Worm (Caenorhabditis elegans) whole organism, L2 larva: ENCODE results near the gene E02C12.6.
A peak's percentile ranks its signal among the peaks of the same experiment; 100 is the strongest.

Source experiments
- C34F6.9 ChIP-seq: fragments of 150-350 bp; optimal IDR thresholded peaks from 2 replicates; lab custom pipeline; 2014; ENCODE audit warnings: missing biosample characterization, missing genetic modification characterization
- F13H6.1 ChIP-seq: sonication (generic microtip); optimal IDR thresholded peaks from 2 replicates; lab custom pipeline; 2016; ENCODE audit warnings: missing genetic modification characterization, missing compliant biosample characterization
- R02D3.7 ChIP-seq: fragments of 150-350 bp; optimal IDR thresholded peaks from 2 replicates; lab custom pipeline; 2014; ENCODE audit warnings: missing biosample characterization, missing genetic modification characterization
- Y55F3AM.14 ChIP-seq: fragments of 200-800 bp; sonication (Bioruptor generic); optimal IDR thresholded peaks from 2 replicates; lab custom pipeline; 2018; ENCODE audit warnings: mild to moderate bottlenecking, missing genetic modification characterization, missing compliant biosample characterization
- alr-1 ChIP-seq: fragments of 150-350 bp; optimal IDR thresholded peaks from 2 replicates; lab custom pipeline; 2014; ENCODE audit warnings: missing biosample characterization, missing genetic modification characterization
- aly-2 ChIP-seq: fragments of 150-350 bp; optimal IDR thresholded peaks from 2 replicates; lab custom pipeline; 2014; ENCODE audit warnings: missing biosample characterization, missing genetic modification characterization
- blmp-1 ChIP-seq: sonication (generic microtip); optimal IDR thresholded peaks from 2 replicates; lab custom pipeline; 2017; ENCODE audit warnings: missing genetic modification characterization, mild to moderate bottlenecking, missing compliant biosample characterization, antibody characterized with exemption, moderate library complexity; ENCODE audit not compliant: insufficient read depth
- ceh-16 ChIP-seq: fragments of 150-350 bp; optimal IDR thresholded peaks from 2 replicates; lab custom pipeline; 2014; ENCODE audit warnings: missing biosample characterization, missing genetic modification characterization
- ceh-82 ChIP-seq: fragments of 150-350 bp; optimal IDR thresholded peaks from 2 replicates; lab custom pipeline; 2014; ENCODE audit warnings: missing biosample characterization, missing genetic modification characterization
- crh-2 ChIP-seq: sonication (generic microtip); optimal IDR thresholded peaks from 2 replicates; lab custom pipeline; 2017; ENCODE audit warnings: missing biosample characterization, missing genetic modification characterization
- dmd-4 ChIP-seq: sonication (generic microtip); optimal IDR thresholded peaks from 2 replicates; lab custom pipeline; 2017; ENCODE audit warnings: missing biosample characterization, missing genetic modification characterization
- elt-3 ChIP-seq: sonication (generic microtip); optimal IDR thresholded peaks from 2 replicates; lab custom pipeline; 2017; ENCODE audit warnings: missing biosample characterization, missing genetic modification characterization
- fos-1 ChIP-seq: fragments of 150-350 bp; optimal IDR thresholded peaks from 2 replicates; lab custom pipeline; 2014; ENCODE audit warnings: missing biosample characterization, missing genetic modification characterization
- lin-11 ChIP-seq: fragments of 150-350 bp; sonication (generic microtip); optimal IDR thresholded peaks from 2 replicates; lab custom pipeline; 2014; ENCODE audit warnings: missing biosample characterization, missing genetic modification characterization, inconsistent platforms, mixed read lengths
- lin-13 ChIP-seq: fragments of 150-350 bp; optimal IDR thresholded peaks from 2 replicates; lab custom pipeline; 2014; ENCODE audit warnings: missing biosample characterization, missing genetic modification reagents, missing genetic modification characterization
- mbf-1 ChIP-seq: sonication (generic microtip); optimal IDR thresholded peaks from 2 replicates; lab custom pipeline; 2017; ENCODE audit warnings: missing biosample characterization, missing genetic modification characterization
- mdl-1 ChIP-seq, 2 experiments: fragments of 150-350 bp in 1 of 2; sonication (generic microtip) in 1 of 2; optimal IDR thresholded peaks; 2 replicates each; lab custom pipeline; 2017; ENCODE audit warnings: missing biosample characterization in 2 of 2, missing genetic modification characterization in 2 of 2
- nhr-10 ChIP-seq: sonication (generic microtip); optimal IDR thresholded peaks from 2 replicates; lab custom pipeline; 2017; ENCODE audit warnings: missing biosample characterization, missing genetic modification characterization
- nhr-11 ChIP-seq: fragments of 150-350 bp; optimal IDR thresholded peaks from 2 replicates; lab custom pipeline; 2014; ENCODE audit warnings: missing biosample characterization, missing genetic modification characterization
- nhr-12 ChIP-seq: fragments of 150-350 bp; optimal IDR thresholded peaks from 2 replicates; lab custom pipeline; 2014; ENCODE audit warnings: missing biosample characterization, missing genetic modification characterization
- nhr-129 ChIP-seq: fragments of 150-350 bp; optimal IDR thresholded peaks from 2 replicates; lab custom pipeline; 2014; ENCODE audit warnings: missing biosample characterization, missing genetic modification characterization
- nhr-21 ChIP-seq: fragments of 150-350 bp; optimal IDR thresholded peaks from 2 replicates; lab custom pipeline; 2014; ENCODE audit warnings: missing biosample characterization, missing genetic modification characterization
- nhr-237 ChIP-seq: fragments of 150-350 bp; optimal IDR thresholded peaks from 2 replicates; lab custom pipeline; 2014; ENCODE audit warnings: missing biosample characterization, missing genetic modification characterization
- nhr-25 ChIP-seq: fragments of 150-350 bp; sonication (generic microtip); optimal IDR thresholded peaks from 3 replicates; lab custom pipeline; 2014; ENCODE audit warnings: missing biosample characterization, missing genetic modification characterization
- nhr-77 ChIP-seq: fragments of 150-350 bp; optimal IDR thresholded peaks from 2 replicates; lab custom pipeline; 2014; ENCODE audit warnings: missing biosample characterization, missing genetic modification characterization
- sem-4 ChIP-seq: fragments of 150-350 bp; optimal IDR thresholded peaks from 2 replicates; lab custom pipeline; 2014; ENCODE audit warnings: missing biosample characterization, missing genetic modification reagents, missing genetic modification characterization
- snpc-4 ChIP-seq: fragments of 150-350 bp; optimal IDR thresholded peaks from 2 replicates; lab custom pipeline; 2014; ENCODE audit warnings: missing biosample characterization, missing genetic modification characterization
- unc-55 ChIP-seq: fragments of 150-350 bp; sonication (generic microtip); optimal IDR thresholded peaks from 3 replicates; lab custom pipeline; 2014; ENCODE audit warnings: missing biosample characterization, missing genetic modification reagents, missing genetic modification characterization
- unc-62 ChIP-seq: fragments of 150-350 bp; optimal IDR thresholded peaks from 2 replicates; lab custom pipeline; 2014; ENCODE audit warnings: missing biosample characterization, missing genetic modification reagents, missing genetic modification characterization
- zag-1 ChIP-seq: fragments of 150-350 bp; optimal IDR thresholded peaks from 2 replicates; lab custom pipeline; 2014; ENCODE audit warnings: missing biosample characterization, missing genetic modification characterization
- ztf-1 ChIP-seq: fragments of 200-800 bp; sonication (Bioruptor generic); conservative IDR thresholded peaks from 2 replicates; pipeline ENCODE4 v1.3.6; 2022; ENCODE audit warnings: missing genetic modification characterization, missing compliant biosample characterization
- ztf-4 ChIP-seq: fragments of 150-350 bp; optimal IDR thresholded peaks from 2 replicates; lab custom pipeline; 2014; ENCODE audit warnings: missing biosample characterization, missing genetic modification characterization

E02C12.6 gene

ce11 chrV:9394938-9395639 is 24.2 kb upstream of the E02C12.6 start:
- TF ChIP-seq lin-11 (no peak), aly-2 (tag; lab: Kevin White, UChicago) (no peak), nhr-25 (tag; lab: Kevin White, UChicago) (peak; percentile 35), ceh-16 (tag; lab: Kevin White, UChicago) (no peak), mbf-1 (no peak)
- TF ChIP-seq, all 48 proteins: peak for 1

ce11 chrV:9391959-9392358 is 21.1 kb upstream of the E02C12.6 start:
- no peak for TF ChIP-seq mbf-1
- peak; percentile 95 for TF ChIP-seq snpc-4 (tag; lab: Kevin White, UChicago)
- TF ChIP-seq, all 48 proteins: peak for 1

DNA sequence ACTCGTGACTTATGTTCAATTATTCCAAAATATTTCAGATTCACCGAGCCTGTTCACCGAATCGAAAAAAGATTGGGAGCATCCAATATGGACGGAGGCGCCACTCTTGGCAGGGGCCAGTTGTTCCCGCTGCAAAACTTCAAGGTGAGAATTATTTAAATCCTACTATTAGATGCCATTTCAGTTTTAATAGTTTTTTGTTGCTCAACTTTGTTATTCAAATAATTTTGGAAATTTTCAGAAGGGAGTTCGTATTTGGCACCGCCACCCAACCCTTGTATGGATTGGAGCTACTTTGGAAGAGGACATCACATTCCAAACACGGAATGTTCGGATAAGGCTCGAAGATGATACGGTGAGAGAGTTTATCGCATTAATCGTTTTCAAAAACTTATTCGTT is 15.3 kb upstream of the E02C12.6 start, which contains the start of gene hum-2:
Gene hum-2 (plus strand): TSS at position 33 of the 400 bp plus-strand sequence.
- no peak for TF ChIP-seq nhr-10 (tag; lab: Kevin White, UChicago)
- no peak for TF ChIP-seq ceh-16 (tag; lab: Kevin White, UChicago)
- no peak for TF ChIP-seq nhr-77
- TF ChIP-seq dmd-4 (tag; lab: Kevin White, UChicago) = no peak
- TF ChIP-seq F13H6.1 = no peak
- TF ChIP-seq lin-11 = no peak

DNA sequence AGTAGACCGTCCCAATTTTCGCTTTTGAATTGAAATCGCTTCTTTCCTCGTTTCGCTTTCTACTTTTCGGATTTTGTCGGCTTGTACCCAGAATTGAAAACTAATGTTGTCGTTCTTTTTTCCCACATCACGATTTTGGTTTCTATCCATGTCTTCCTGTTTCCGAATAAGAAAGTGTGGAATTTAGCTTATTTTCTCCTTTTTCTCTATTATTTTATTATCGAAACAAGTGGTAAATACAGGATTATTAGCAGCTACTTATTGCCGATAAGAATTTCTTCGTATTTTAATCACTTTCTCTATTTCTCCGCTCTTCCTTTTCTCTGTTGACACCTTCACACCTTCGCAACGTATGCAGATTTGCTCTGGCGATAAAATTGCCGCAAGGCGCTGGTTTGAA is 14.1 kb upstream of the E02C12.6 start:
- TF ChIP-seq nhr-11 (tag; lab: Kevin White, UChicago) = no peak
- no peak for TF ChIP-seq ztf-1 (GFP tag; lab: Robert Waterston, UW)
- no peak for TF ChIP-seq lin-13 (GFP tag; lab: Kevin White, UChicago)
- no peak for TF ChIP-seq snpc-4 (tag; lab: Kevin White, UChicago)
- TF ChIP-seq C34F6.9 (tag; lab: Kevin White, UChicago) = no peak
- no peak for TF ChIP-seq F13H6.1
- no peak for TF ChIP-seq nhr-10 (tag; lab: Kevin White, UChicago)
- no peak for TF ChIP-seq nhr-237
- no peak for TF ChIP-seq nhr-129
- no peak for TF ChIP-seq nhr-12
- no peak for TF ChIP-seq mbf-1
- no peak for TF ChIP-seq nhr-21
- no peak for TF ChIP-seq sem-4 (tag; lab: Kevin White, UChicago)
- no peak for TF ChIP-seq unc-55 (GFP tag; lab: Kevin White, UChicago)
- no peak for TF ChIP-seq aly-2 (tag; lab: Kevin White, UChicago)

DNA sequence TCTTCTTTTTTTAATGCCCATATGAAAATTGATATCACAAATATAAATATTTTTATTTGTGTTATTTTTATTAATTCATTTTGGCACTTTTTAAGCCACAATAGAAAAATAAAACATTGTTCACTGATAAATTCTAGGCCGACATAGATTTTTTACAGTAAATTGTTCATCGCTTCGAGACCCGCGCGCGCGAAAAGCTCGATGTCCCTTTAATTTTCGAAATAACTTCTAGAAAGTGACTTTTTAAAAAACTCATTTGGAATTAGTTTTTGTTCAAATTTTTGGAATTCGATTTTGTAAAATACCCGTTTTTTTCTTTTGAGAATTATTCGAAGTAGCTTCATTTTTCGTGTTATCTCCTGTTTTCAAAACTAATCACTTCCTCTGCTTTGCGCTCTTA is 13.5 kb upstream of the E02C12.6 start:
- TF ChIP-seq ceh-82 (no peak), mdl-1 (tag; optimal IDR thresholded peaks at IDR 0.05; lab: Kevin White, UChicago) (no peak), aly-2 (tag; lab: Kevin White, UChicago) (no peak), Y55F3AM.14 (GFP tag; lab: Kevin White, UChicago) (no peak), zag-1 (no peak), blmp-1 (tag; lab: Kevin White, UChicago) (no peak), nhr-237 (no peak), alr-1 (no peak), lin-13 (GFP tag; lab: Kevin White, UChicago) (no peak), fos-1 (tag; lab: Kevin White, UChicago) (no peak), lin-11 (no peak), unc-62 (GFP tag; lab: Kevin White, UChicago) (no peak), ztf-1 (GFP tag; lab: Robert Waterston, UW) (no peak)
- TF ChIP-seq, all 48 proteins: peak for 0

DNA sequence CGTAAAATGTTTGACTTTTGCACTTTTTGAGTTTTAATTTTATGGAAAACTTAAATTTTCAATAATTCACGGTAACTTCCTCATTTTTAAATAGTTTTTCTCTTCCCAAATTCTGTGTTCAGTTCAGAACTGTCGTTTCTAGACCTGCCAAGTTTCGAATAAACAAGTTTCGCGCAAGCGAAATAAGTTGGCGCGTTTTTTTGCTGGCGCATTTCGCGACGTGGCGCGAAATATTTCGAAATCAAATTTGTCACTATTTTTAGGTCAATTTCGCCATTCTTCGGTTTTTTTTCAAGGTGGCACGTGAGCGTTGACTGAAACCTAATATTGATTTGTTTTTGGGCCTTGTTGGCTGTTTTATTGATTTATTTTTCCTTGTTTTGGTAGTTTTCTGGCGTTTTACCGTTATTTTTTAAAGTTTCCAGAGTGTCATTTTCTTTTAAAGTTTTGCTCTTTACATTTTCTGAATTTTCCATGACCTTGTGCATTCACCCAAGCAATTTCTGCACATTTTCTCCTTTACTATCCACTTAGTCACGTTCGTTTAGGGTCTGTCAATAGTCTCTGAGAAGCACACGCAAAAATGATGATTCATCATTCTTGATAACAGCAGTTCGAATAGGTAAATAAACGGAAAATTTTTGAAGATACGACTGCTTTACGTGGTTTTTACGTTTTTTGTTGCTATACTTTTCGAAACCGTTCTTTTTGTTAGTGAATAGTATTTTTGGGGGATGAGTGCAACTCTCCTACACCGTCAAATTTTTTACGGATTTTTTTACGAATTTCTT is 11.8 kb upstream of the E02C12.6 start:
- no peak for TF ChIP-seq R02D3.7
- no peak for TF ChIP-seq elt-3
- TF ChIP-seq ztf-4 (tag; lab: Kevin White, UChicago) = no peak
- TF ChIP-seq fos-1 (tag; lab: Kevin White, UChicago) = peak; percentile 76
- TF ChIP-seq F13H6.1 = no peak
- peak; percentile 10 for TF ChIP-seq crh-2 (tag; lab: Kevin White, UChicago)
